Fruit fly (Drosophila melanogaster) whole organism, embryonic: ENCODE data around the gene CG46059.

Source experiments
- Aef1 ChIP-seq: fragments of 200-800 bp; sonication (Bioruptor generic); IDR thresholded peaks from 3 replicates; pipeline ENCODE4 v1.3.6; 2022; ENCODE audit warnings: missing biosample characterization, missing genetic modification characterization
- Antp ChIP-seq: fragments of 200-800 bp; sonication (Bioruptor generic); optimal IDR thresholded peaks from 3 replicates; lab custom pipeline; 2016; ENCODE audit warnings: missing biosample characterization, missing genetic modification characterization
- Blimp-1 ChIP-seq: fragments of 200-800 bp; sonication (Bioruptor generic); optimal IDR thresholded peaks from 3 replicates; lab custom pipeline; 2018; ENCODE audit warnings: missing biosample characterization, missing genetic modification characterization, mild to moderate bottlenecking, moderate library complexity, missing genetic modification reagents
- CG10979 ChIP-seq: fragments of 200-800 bp; sonication (Bioruptor generic); optimal IDR thresholded peaks from 2 replicates; lab custom pipeline; 2018; ENCODE audit warnings: missing biosample characterization, mild to moderate bottlenecking, missing genetic modification characterization, moderate library complexity
- CG11696 ChIP-seq: fragments of 200-800 bp; sonication (Bioruptor generic); IDR thresholded peaks from 2 replicates; pipeline ENCODE4 v1.3.6; 2022; ENCODE audit warnings: missing biosample characterization, missing genetic modification characterization
- CG14860 ChIP-seq: fragments of 200-800 bp; sonication (Bioruptor generic); IDR thresholded peaks from 3 replicates; pipeline ENCODE4 v1.3.6; 2022; ENCODE audit warnings: missing biosample characterization, missing genetic modification characterization; ENCODE audit not compliant: partially characterized antibody
- CG1529 ChIP-seq: fragments of 200-800 bp; sonication (Bioruptor generic); optimal IDR thresholded peaks from 3 replicates; lab custom pipeline; 2018; ENCODE audit warnings: missing biosample characterization, missing genetic modification characterization
- CG1603 ChIP-seq: fragments of 200-800 bp; sonication (Bioruptor generic); optimal IDR thresholded peaks from 2 replicates; lab custom pipeline; 2019; ENCODE audit warnings: missing biosample characterization, mild to moderate bottlenecking, missing genetic modification characterization, moderate library complexity
- CG16815 ChIP-seq: fragments of 200-800 bp; sonication (Bioruptor generic); optimal IDR thresholded peaks from 3 replicates; lab custom pipeline; 2017; ENCODE audit warnings: missing biosample characterization, mild to moderate bottlenecking, missing genetic modification characterization
- CG17328 ChIP-seq: fragments of 200-800 bp; sonication (Bioruptor generic); IDR thresholded peaks from 2 replicates; pipeline ENCODE4 v1.3.6; 2022; ENCODE audit warnings: missing biosample characterization, missing genetic modification characterization
- CG17359 ChIP-seq: fragments of 200-800 bp; sonication (Bioruptor generic); optimal IDR thresholded peaks from 3 replicates; lab custom pipeline; 2018; ENCODE audit warnings: missing biosample characterization, mild to moderate bottlenecking, missing genetic modification characterization, moderate library complexity
- CG17612 ChIP-seq: fragments of 200-800 bp; sonication (Bioruptor generic); IDR thresholded peaks from 2 replicates; pipeline ENCODE4 v1.3.6; 2022; ENCODE audit warnings: missing biosample characterization, missing genetic modification characterization
- CG18262 ChIP-seq: fragments of 200-800 bp; optimal IDR thresholded peaks from 3 replicates; lab custom pipeline; 2019; ENCODE audit warnings: missing biosample characterization, mild to moderate bottlenecking, missing genetic modification characterization, moderate library complexity
- CG2712 ChIP-seq: fragments of 200-800 bp; optimal IDR thresholded peaks from 3 replicates; lab custom pipeline; 2019; ENCODE audit warnings: missing biosample characterization, mild to moderate bottlenecking, missing genetic modification characterization, moderate library complexity
- CG31224 ChIP-seq: fragments of 200-800 bp; sonication (Bioruptor generic); IDR thresholded peaks from 2 replicates; pipeline ENCODE4 v1.3.6; 2022; ENCODE audit warnings: missing biosample characterization, missing genetic modification characterization
- CG3995 ChIP-seq: fragments of 200-800 bp; sonication (Bioruptor generic); optimal IDR thresholded peaks from 3 replicates; lab custom pipeline; 2016; ENCODE audit warnings: missing biosample characterization, missing genetic modification characterization
- CG4282 ChIP-seq: fragments of 200-800 bp; sonication (Bioruptor generic); optimal IDR thresholded peaks from 2 replicates; lab custom pipeline; 2016; ENCODE audit warnings: missing biosample characterization, missing genetic modification characterization
- CG43689 ChIP-seq: fragments of 200-800 bp; sonication (Bioruptor generic); IDR thresholded peaks from 2 replicates; pipeline ENCODE4 v1.3.6; 2022; ENCODE audit warnings: missing biosample characterization, missing genetic modification characterization
- CG7372 ChIP-seq: fragments of 200-800 bp; sonication (Bioruptor generic); IDR thresholded peaks from 2 replicates; pipeline ENCODE4 v1.3.6; 2022; ENCODE audit warnings: missing biosample characterization, missing genetic modification characterization
- CG7839 ChIP-seq: fragments of 200-800 bp; sonication (Bioruptor generic); optimal IDR thresholded peaks from 3 replicates; lab custom pipeline; 2018; ENCODE audit warnings: missing biosample characterization, mild to moderate bottlenecking, missing genetic modification characterization, moderate library complexity
- CG9727 ChIP-seq: fragments of 200-800 bp; sonication (Bioruptor generic); optimal IDR thresholded peaks from 3 replicates; lab custom pipeline; 2017; ENCODE audit warnings: missing biosample characterization, mild to moderate bottlenecking, missing genetic modification characterization
- Eip74EF ChIP-seq, 2 experiments: fragments of 200-800 bp in 1 of 2; fragments of >200 bp in 1 of 2; sonication (Bioruptor generic) in 1 of 2; optimal IDR thresholded peaks; 2 replicates each; lab custom pipeline; 2017 to 2019; ENCODE audit warnings: missing biosample characterization in 2 of 2, missing genetic modification characterization in 2 of 2, mild to moderate bottlenecking in 1 of 2, moderate library complexity in 1 of 2
- HLHmδ ChIP-seq: fragments of 200-800 bp; sonication (Bioruptor generic); optimal IDR thresholded peaks from 2 replicates; lab custom pipeline; 2018; ENCODE audit warnings: missing biosample characterization, mild to moderate bottlenecking, missing genetic modification characterization, moderate library complexity
- Lhr ChIP-seq: fragments of 200-800 bp; sonication (Bioruptor generic); optimal IDR thresholded peaks from 3 replicates; lab custom pipeline; 2017; ENCODE audit warnings: mild to moderate bottlenecking, missing biosample characterization, missing genetic modification reagents, missing genetic modification characterization
- Med ChIP-seq: fragments of 200-800 bp; sonication (Bioruptor generic); peaks from one replicate; lab custom pipeline; 2016; ENCODE audit warnings: missing biosample characterization, missing genetic modification characterization, mild to moderate bottlenecking, inconsistent platforms, moderate library complexity
- Myb ChIP-seq: fragments of 200-800 bp; sonication (Bioruptor generic); optimal IDR thresholded peaks from 2 replicates; lab custom pipeline; 2016; ENCODE audit warnings: missing biosample characterization, missing genetic modification characterization
- Nf-YB ChIP-seq: fragments of 200-800 bp; sonication (Bioruptor generic); optimal IDR thresholded peaks from 3 replicates; lab custom pipeline; 2019; ENCODE audit warnings: missing biosample characterization, mild to moderate bottlenecking, missing genetic modification characterization, moderate library complexity
- Nf-YC ChIP-seq: fragments of 200-800 bp; optimal IDR thresholded peaks from 3 replicates; lab custom pipeline; 2019; ENCODE audit warnings: missing biosample characterization, mild to moderate bottlenecking, missing genetic modification characterization, moderate library complexity
- Oli ChIP-seq: fragments of 200-800 bp; sonication (Bioruptor generic); optimal IDR thresholded peaks from 2 replicates; lab custom pipeline; 2018; ENCODE audit warnings: missing biosample characterization, mild to moderate bottlenecking, missing genetic modification characterization, moderate library complexity
- Pdp1 ChIP-seq, 2 experiments: fragments of 200-800 bp; sonication (Bioruptor generic); optimal IDR thresholded peaks; 3 replicates each; lab custom pipeline; 2016; ENCODE audit warnings: missing biosample characterization in 2 of 2, missing genetic modification characterization in 2 of 2, mild to moderate bottlenecking in 1 of 2, moderate library complexity in 1 of 2
- Ssrp ChIP-seq: fragments of 200-800 bp; sonication (Bioruptor generic); optimal IDR thresholded peaks from 2 replicates; lab custom pipeline; 2018; ENCODE audit warnings: missing biosample characterization, mild to moderate bottlenecking, missing genetic modification characterization, moderate library complexity
- az2 ChIP-seq: fragments of 200-800 bp; sonication (Bioruptor generic); optimal IDR thresholded peaks from 3 replicates; lab custom pipeline; 2016; ENCODE audit warnings: missing biosample characterization, missing genetic modification characterization
- cas ChIP-seq: fragments of 200-800 bp; sonication (Bioruptor generic); IDR thresholded peaks from 2 replicates; pipeline ENCODE4 v1.3.6; 2022; ENCODE audit warnings: missing biosample characterization, missing genetic modification characterization
- chinmo ChIP-seq: fragments of 200-800 bp; sonication (Bioruptor generic); IDR thresholded peaks from 4 replicates; pipeline ENCODE4 v1.3.6; 2022; ENCODE audit warnings: missing biosample characterization, missing genetic modification characterization; ENCODE audit not compliant: partially characterized antibody
- emc ChIP-seq: fragments of 200-800 bp; sonication (Bioruptor generic); optimal IDR thresholded peaks from 2 replicates; lab custom pipeline; 2016; ENCODE audit warnings: missing biosample characterization, missing genetic modification characterization
- fd3F ChIP-seq: fragments of 200-800 bp; sonication (Bioruptor generic); optimal IDR thresholded peaks from 2 replicates; lab custom pipeline; 2018; ENCODE audit warnings: missing biosample characterization, mild to moderate bottlenecking, missing genetic modification characterization, moderate library complexity
- fru ChIP-seq: fragments of >200 bp; optimal IDR thresholded peaks from 2 replicates; lab custom pipeline; 2017
- gem ChIP-seq: fragments of 200-800 bp; sonication (Bioruptor generic); optimal IDR thresholded peaks from 2 replicates; lab custom pipeline; 2019; ENCODE audit warnings: missing biosample characterization, mild to moderate bottlenecking, missing genetic modification characterization, moderate library complexity
- hkb ChIP-seq, 2 experiments: fragments of 200-800 bp in 1 of 2; fragments of >200 bp in 1 of 2; sonication (Bioruptor generic) in 1 of 2; IDR thresholded peaks in 1 of 2; optimal IDR thresholded peaks in 1 of 2; 2 replicates each; pipeline versions ENCODE4 v1.3.6 to Lab custom; 2017 to 2022; ENCODE audit warnings: missing biosample characterization in 1 of 2, missing genetic modification characterization in 1 of 2
- ind ChIP-seq: fragments of 200-800 bp; sonication (Bioruptor generic); optimal IDR thresholded peaks from 3 replicates; lab custom pipeline; 2016; ENCODE audit warnings: missing biosample characterization, missing genetic modification characterization
- psq ChIP-seq: fragments of 200-800 bp; sonication (Bioruptor generic); optimal IDR thresholded peaks from 2 replicates; lab custom pipeline; 2017; ENCODE audit warnings: missing biosample characterization, missing genetic modification characterization
- rib ChIP-seq: fragments of 200-800 bp; sonication (Bioruptor generic); IDR thresholded peaks from 2 replicates; pipeline ENCODE4 v1.3.6; 2022; ENCODE audit warnings: missing biosample characterization, missing genetic modification characterization
- row ChIP-seq: fragments of 200-800 bp; sonication (Bioruptor generic); IDR thresholded peaks from 3 replicates; pipeline ENCODE4 v1.3.6; 2022; ENCODE audit warnings: missing biosample characterization, missing genetic modification characterization
- sens-2 ChIP-seq: fragments of 200-800 bp; sonication (Bioruptor generic); IDR thresholded peaks from 2 replicates; pipeline ENCODE4 v1.3.6; 2022; ENCODE audit warnings: missing biosample characterization, missing genetic modification characterization
- sr ChIP-seq: fragments of 200-800 bp; sonication (Bioruptor generic); IDR thresholded peaks from 3 replicates; pipeline ENCODE4 v1.3.6; 2022; ENCODE audit warnings: missing biosample characterization, missing genetic modification characterization
- tin ChIP-seq: fragments of 200-800 bp; sonication (Bioruptor generic); optimal IDR thresholded peaks from 3 replicates; lab custom pipeline; 2016; ENCODE audit warnings: missing biosample characterization, missing genetic modification characterization
- twi ChIP-seq: fragments of 200-800 bp; optimal IDR thresholded peaks from 2 replicates; lab custom pipeline; 2019; ENCODE audit warnings: missing biosample characterization, mild to moderate bottlenecking, missing genetic modification characterization, moderate library complexity
- tx ChIP-seq: fragments of 200-800 bp; sonication (Bioruptor generic); optimal IDR thresholded peaks from 2 replicates; lab custom pipeline; 2016; ENCODE audit warnings: missing biosample characterization, missing genetic modification characterization
- unpg ChIP-seq: fragments of 200-800 bp; sonication (Bioruptor generic); optimal IDR thresholded peaks from 3 replicates; lab custom pipeline; 2018; ENCODE audit warnings: missing biosample characterization, mild to moderate bottlenecking, missing genetic modification characterization, moderate library complexity
- zen ChIP-seq: fragments of 200-800 bp; sonication (Bioruptor generic); optimal IDR thresholded peaks from 3 replicates; lab custom pipeline; 2018; ENCODE audit warnings: missing biosample characterization, mild to moderate bottlenecking, missing genetic modification characterization, moderate library complexity
- zfh1 ChIP-seq: fragments of 200-800 bp; sonication (Bioruptor generic); IDR thresholded peaks from 3 replicates; pipeline ENCODE4 v1.3.6; 2022; ENCODE audit warnings: missing biosample characterization, missing genetic modification characterization

The CG46059 gene

DNA sequence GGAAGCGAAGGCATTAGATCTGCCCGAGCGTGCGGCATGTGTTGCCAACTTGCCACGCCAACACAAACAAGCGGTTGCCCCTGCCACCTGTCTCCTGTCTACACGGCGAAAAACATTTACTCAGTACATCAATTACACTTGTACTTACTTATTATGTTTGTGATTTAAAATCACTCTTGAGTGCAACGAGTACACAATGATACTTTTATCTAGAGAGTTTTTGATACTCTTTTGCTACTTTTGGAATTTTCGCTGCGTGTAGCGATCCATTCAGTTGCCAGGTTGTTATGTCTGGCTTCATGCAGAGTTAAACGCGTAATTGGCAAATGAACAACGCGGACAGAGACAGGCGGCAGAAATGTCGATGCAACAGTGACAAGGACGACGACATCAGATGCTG lies 10.1 kb upstream of the CG46059 start:
- peak; percentile 16 for TF ChIP-seq gem
- no peak for TF ChIP-seq Eip74EF (GFP tag; optimal IDR thresholded peaks at IDR 0.05; lab: Kevin White, UChicago)
- TF ChIP-seq CG17328 (GFP tag; lab: Robert Waterston, UW): no peak
- TF ChIP-seq row (GFP tag; lab: Robert Waterston, UW): peak; percentile 32; the same call in 2 of the 3 replicates
- TF ChIP-seq CG1529: no peak
- no peak for TF ChIP-seq chinmo (GFP tag; lab: Robert Waterston, UW)
- TF ChIP-seq Ssrp (tag; lab: Kevin White, UChicago): peak; percentile 10
- no peak for TF ChIP-seq Oli
- TF ChIP-seq CG2712 (tag; lab: Kevin White, UChicago): peak; percentile 33
- TF ChIP-seq HLHmδ (GFP tag; lab: Kevin White, UChicago): no peak
- TF ChIP-seq CG3995 (GFP tag; lab: Kevin White, UChicago): no peak
- no peak for TF ChIP-seq fd3F (GFP tag; lab: Kevin White, UChicago)
- no peak for TF ChIP-seq Nf-YC
- no peak for TF ChIP-seq CG14860 (GFP tag; lab: Robert Waterston, UW)
- TF ChIP-seq cas (GFP tag; lab: Robert Waterston, UW): no peak
- TF ChIP-seq sr (GFP tag; lab: Robert Waterston, UW): no peak
- peak; percentile 0 for TF ChIP-seq az2 (GFP tag; lab: Kevin White, UChicago)
- peak; percentile 33 for TF ChIP-seq zen (tag; lab: Kevin White, UChicago)
- TF ChIP-seq Blimp-1 (GFP tag; lab: Kevin White, UChicago): peak; percentile 28
- peak; percentile 7 for TF ChIP-seq twi
- TF ChIP-seq Aef1 (GFP tag; lab: Robert Waterston, UW): no peak
- TF ChIP-seq CG18262 (tag; lab: Kevin White, UChicago): peak; percentile 7
- TF ChIP-seq emc: no peak
- TF ChIP-seq sens-2 (GFP tag; lab: Robert Waterston, UW): no peak
- peak; percentile 8 for TF ChIP-seq CG10979 (tag; lab: Kevin White, UChicago)
- TF ChIP-seq tin (GFP tag; lab: Kevin White, UChicago): peak; percentile 8
- peak; percentile 15 for TF ChIP-seq CG17359
- no peak for TF ChIP-seq Lhr
- TF ChIP-seq Antp (GFP tag; lab: Kevin White, UChicago): peak; percentile 9
- no peak for TF ChIP-seq CG43689 (GFP tag; lab: Robert Waterston, UW)
- peak; percentile 16 for TF ChIP-seq CG7839
- TF ChIP-seq zfh1 (GFP tag; lab: Robert Waterston, UW): peak; percentile 69; the same call in 2 of the 3 replicates
- no peak for TF ChIP-seq CG17612 (GFP tag; lab: Robert Waterston, UW)
- no peak for TF ChIP-seq Nf-YB
- TF ChIP-seq fru (lab: Kevin White, UChicago): no peak
- TF ChIP-seq CG9727 (GFP tag; lab: Kevin White, UChicago): peak; percentile 47
- no peak for TF ChIP-seq CG16815
- TF ChIP-seq CG31224 (GFP tag; lab: Robert Waterston, UW): no peak
- TF ChIP-seq unpg (GFP tag; lab: Kevin White, UChicago): peak; percentile 5
- no peak for TF ChIP-seq tx (GFP tag; lab: Kevin White, UChicago)
- TF ChIP-seq CG4282 (GFP tag; lab: Kevin White, UChicago): no peak
- TF ChIP-seq CG1603 (tag; lab: Kevin White, UChicago): peak; percentile 34
- TF ChIP-seq Pdp1 (GFP tag; optimal IDR thresholded peaks at IDR 0.05; lab: Kevin White, UChicago): peak in 1 of 2 experiments; percentile 9
- no peak for TF ChIP-seq CG7372 (GFP tag; lab: Robert Waterston, UW)
- peak; percentile 75 for TF ChIP-seq Med
- no peak for TF ChIP-seq rib (GFP tag; lab: Robert Waterston, UW)
- no peak for TF ChIP-seq psq (GFP tag; lab: Kevin White, UChicago)
- no peak for TF ChIP-seq Myb
- TF ChIP-seq ind (GFP tag; lab: Kevin White, UChicago): peak; percentile 17
- TF ChIP-seq CG11696: no peak
- TF ChIP-seq hkb (optimal IDR thresholded peaks at IDR 0.05; lab: Kevin White, UChicago): no peak
- 0 out of 2 replicates have a peak, but pooled peaks have one; percentile 27 for TF ChIP-seq hkb (GFP tag; IDR thresholded peaks at IDR 0.05; lab: Robert Waterston, UW)
